Worm (Caenorhabditis elegans) whole organism, midembryonic: ENCODE data around the gene alh-1.
A peak's percentile ranks its signal among the peaks of the same experiment; 100 is the strongest.

Source experiments
- T22C8.4 ChIP-seq: fragments of 200-800 bp; sonication (Bioruptor generic); IDR thresholded peaks from 2 replicates; pipeline ENCODE4 v1.3.6; 2022; ENCODE audit warnings: missing genetic modification characterization, missing compliant biosample characterization
- cog-1 ChIP-seq: sonication (generic microtip); optimal IDR thresholded peaks from 2 replicates; lab custom pipeline; 2016; ENCODE audit warnings: missing genetic modification characterization, missing compliant biosample characterization
- flt-1 ChIP-seq: fragments of 200-800 bp; sonication (Bioruptor generic); IDR thresholded peaks from 2 replicates; pipeline ENCODE4 v1.3.6; 2022; ENCODE audit warnings: missing genetic modification characterization, missing compliant biosample characterization
- klf-2 ChIP-seq: fragments of 200-800 bp; sonication (Bioruptor generic); conservative IDR thresholded peaks from 2 replicates; pipeline ENCODE4 v1.3.6; 2022; ENCODE audit warnings: missing genetic modification reagents, missing genetic modification characterization, missing compliant biosample characterization
- med-1 ChIP-seq: sonication (generic microtip); optimal IDR thresholded peaks from 2 replicates; lab custom pipeline; 2017; ENCODE audit warnings: missing genetic modification characterization, mild to moderate bottlenecking, missing compliant biosample characterization, antibody characterized with exemption, missing genetic modification reagents; ENCODE audit not compliant: insufficient read depth
- ref-1 ChIP-seq: fragments of 200-800 bp; sonication (Bioruptor generic); conservative IDR thresholded peaks from 2 replicates; pipeline ENCODE4 v1.3.6; 2022; ENCODE audit warnings: missing genetic modification reagents, missing genetic modification characterization, missing compliant biosample characterization
- tab-1 ChIP-seq: fragments of 200-800 bp; sonication (Bioruptor generic); IDR thresholded peaks from 2 replicates; pipeline ENCODE4 v1.3.6; 2022; ENCODE audit warnings: missing genetic modification characterization, missing compliant biosample characterization
- ztf-23 ChIP-seq: fragments of 200-800 bp; sonication (Bioruptor generic); IDR thresholded peaks from 2 replicates; pipeline ENCODE4 v1.3.6; 2022; ENCODE audit warnings: missing genetic modification reagents, missing genetic modification characterization, missing compliant biosample characterization
- ztf-29 ChIP-seq: fragments of 200-800 bp; sonication (Bioruptor generic); IDR thresholded peaks from 2 replicates; pipeline ENCODE4 v1.3.6; 2022; ENCODE audit warnings: missing genetic modification reagents, missing genetic modification characterization, missing compliant biosample characterization

Gene alh-1

DNA sequence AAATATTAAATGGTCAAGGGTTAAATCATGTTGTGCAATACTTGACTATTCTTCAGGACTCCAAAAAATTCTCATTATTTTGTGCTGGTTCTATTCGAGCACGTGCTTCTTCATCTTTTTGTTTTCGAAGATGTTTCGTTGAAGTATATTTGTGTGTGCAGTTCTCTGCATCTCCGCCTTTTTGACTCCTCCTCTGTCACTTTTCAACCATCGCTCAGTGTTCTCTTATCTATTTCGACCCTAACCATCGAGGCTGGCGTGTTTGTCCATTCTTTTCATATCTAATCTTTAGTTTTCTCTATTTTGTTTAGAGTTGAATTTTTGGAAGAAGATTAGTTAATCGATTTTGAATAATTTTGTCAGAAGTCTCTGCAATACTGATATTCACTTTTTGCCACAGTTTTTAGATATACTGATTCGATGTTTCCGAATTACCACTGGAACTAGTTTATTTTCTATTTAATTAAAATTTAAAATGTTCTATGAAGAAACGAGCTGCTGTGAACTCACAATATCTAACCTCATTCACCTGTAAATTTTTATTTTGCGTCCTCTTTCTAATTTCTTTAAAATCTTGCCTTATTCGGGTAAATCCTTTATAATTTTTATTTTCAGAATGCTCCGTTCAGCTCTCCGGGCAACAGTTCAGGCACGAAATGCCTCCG lies at the start of gene alh-1:
alh-1 (plus strand) TSS at position 615 of the 665 bp plus-strand sequence.
- TF ChIP-seq T22C8.4 (GFP tag; lab: Robert Waterston, UW) (no peak), cog-1 (tag; lab: Kevin White, UChicago) (no peak), klf-2 (no peak), ztf-23 (GFP tag; lab: Robert Waterston, UW) (no peak), flt-1 (no peak), ztf-29 (GFP tag; lab: Robert Waterston, UW) (no peak), tab-1 (GFP tag; lab: Robert Waterston, UW) (no peak), med-1 (GFP tag; lab: Kevin White, UChicago) (no peak), ref-1 (no peak)

DNA sequence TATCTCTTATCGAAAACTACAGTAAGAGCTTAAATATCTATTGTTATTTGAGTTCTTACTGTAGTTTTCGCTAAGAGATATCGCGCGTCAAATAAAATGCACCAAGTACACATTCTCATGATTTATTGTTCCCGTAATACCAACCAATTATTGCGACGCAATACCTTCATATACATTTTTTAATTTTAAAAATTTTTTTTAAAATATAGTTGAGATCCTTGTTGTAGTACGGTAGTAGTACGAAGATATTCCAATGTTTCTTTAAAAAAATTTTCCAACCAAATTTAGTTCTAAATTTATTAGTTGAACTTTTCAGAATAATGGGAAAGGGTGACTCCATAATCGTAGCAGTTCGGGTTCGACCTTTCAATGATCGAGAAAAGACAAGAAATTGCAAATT lies 46.9 kb upstream of the alh-1 start, which contains the start of gene klp-6:
klp-6 (plus strand) TSS at position 301 of the 400 bp plus-strand sequence.
- no peak for TF ChIP-seq flt-1
- TF ChIP-seq ztf-29 (GFP tag; lab: Robert Waterston, UW) = no peak
- TF ChIP-seq T22C8.4 (GFP tag; lab: Robert Waterston, UW) = no peak
- no peak for TF ChIP-seq ztf-23 (GFP tag; lab: Robert Waterston, UW)
- TF ChIP-seq med-1 (GFP tag; lab: Kevin White, UChicago) = no peak
- TF ChIP-seq tab-1 (GFP tag; lab: Robert Waterston, UW) = no peak
- TF ChIP-seq klf-2 = no peak

DNA sequence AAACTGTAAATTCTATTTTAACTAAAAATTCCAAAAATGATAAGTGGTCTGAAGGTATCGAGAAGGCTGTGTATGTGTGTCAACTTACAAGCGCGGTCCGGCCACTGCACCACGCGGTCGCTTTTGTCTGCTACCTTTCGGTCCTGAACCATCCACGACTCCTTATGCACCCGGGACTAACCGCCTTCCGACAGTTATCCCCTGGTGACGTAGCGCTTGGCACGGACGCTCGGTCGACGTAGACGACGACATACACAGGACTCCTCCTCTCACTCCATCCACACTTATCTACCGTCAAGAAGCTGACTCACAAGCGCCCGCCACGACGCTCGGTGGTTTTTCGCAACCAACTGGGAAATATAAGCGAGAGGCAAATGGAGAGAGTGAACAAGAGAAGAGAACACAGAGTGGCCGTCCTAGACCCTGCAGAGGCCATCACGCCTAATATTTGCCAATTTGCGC lies 46.2 kb upstream of the alh-1 start:
- peak; percentile 94 for TF ChIP-seq flt-1
- TF ChIP-seq T22C8.4 (GFP tag; lab: Robert Waterston, UW) = peak; percentile 85
- TF ChIP-seq klf-2 = peak; percentile 87
- peak; percentile 82 for TF ChIP-seq ref-1
- peak; percentile 91 for TF ChIP-seq tab-1 (GFP tag; lab: Robert Waterston, UW)
- peak; percentile 95 for TF ChIP-seq ztf-23 (GFP tag; lab: Robert Waterston, UW)
- peak; percentile 78 for TF ChIP-seq cog-1 (tag; lab: Kevin White, UChicago)
- peak; percentile 90 for TF ChIP-seq ztf-29 (GFP tag; lab: Robert Waterston, UW)
- peak; percentile 29 for TF ChIP-seq med-1 (GFP tag; lab: Kevin White, UChicago)

DNA sequence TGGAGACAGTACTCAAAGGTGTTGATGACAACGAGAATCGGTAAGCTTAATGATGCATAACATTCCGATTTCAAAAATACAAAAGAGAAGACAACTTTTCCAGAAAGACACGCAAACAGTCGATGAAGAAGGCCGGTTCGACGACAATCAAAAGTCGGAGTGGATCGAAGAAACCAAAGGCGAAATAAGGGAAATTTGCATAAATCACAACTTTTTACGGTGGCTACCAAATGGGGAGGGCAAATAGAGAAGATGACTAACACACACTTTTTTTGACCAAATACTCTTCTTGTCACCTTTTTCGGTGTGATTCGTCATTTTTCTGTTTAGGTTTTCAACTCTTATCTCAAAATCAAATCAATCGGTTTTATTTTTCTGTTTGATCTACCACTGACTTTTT lies 41.4 kb upstream of the alh-1 start, which contains the start of gene C45G9.6:
C45G9.6 (plus strand) TSS at position 301 of the 400 bp plus-strand sequence.
- TF ChIP-seq flt-1 (no peak), ztf-29 (GFP tag; lab: Robert Waterston, UW) (no peak), T22C8.4 (GFP tag; lab: Robert Waterston, UW) (no peak), klf-2 (no peak), cog-1 (tag; lab: Kevin White, UChicago) (no peak), med-1 (GFP tag; lab: Kevin White, UChicago) (no peak), tab-1 (GFP tag; lab: Robert Waterston, UW) (no peak), ztf-23 (GFP tag; lab: Robert Waterston, UW) (no peak), ref-1 (no peak)

DNA sequence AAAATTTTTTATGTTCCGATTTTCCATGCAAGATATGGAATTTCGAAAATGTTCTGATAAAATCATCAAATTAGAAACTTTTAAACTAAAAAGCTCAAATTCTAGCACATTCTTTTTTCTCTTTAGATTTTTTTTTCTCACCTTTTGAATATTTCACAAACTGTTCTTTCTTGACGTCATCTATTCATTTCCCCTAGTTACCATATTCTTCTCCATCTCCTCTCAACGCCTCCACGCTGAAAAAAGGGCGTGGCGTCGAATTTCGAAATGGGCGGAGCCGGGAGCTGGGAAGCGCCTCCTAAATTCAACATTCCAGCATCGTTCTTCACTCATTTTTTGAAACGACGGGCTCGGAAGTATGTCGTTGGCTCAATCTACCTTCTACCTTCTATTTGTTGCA lies 35.5 kb upstream of the alh-1 start, which contains the start of gene nlp-43:
nlp-43 (plus strand) TSS at position 301 of the 400 bp plus-strand sequence.
- no peak for TF ChIP-seq klf-2
- TF ChIP-seq cog-1 (tag; lab: Kevin White, UChicago) = no peak
- no peak for TF ChIP-seq ref-1
- TF ChIP-seq ztf-29 (GFP tag; lab: Robert Waterston, UW) = no peak
- no peak for TF ChIP-seq tab-1 (GFP tag; lab: Robert Waterston, UW)
- no peak for TF ChIP-seq flt-1

DNA sequence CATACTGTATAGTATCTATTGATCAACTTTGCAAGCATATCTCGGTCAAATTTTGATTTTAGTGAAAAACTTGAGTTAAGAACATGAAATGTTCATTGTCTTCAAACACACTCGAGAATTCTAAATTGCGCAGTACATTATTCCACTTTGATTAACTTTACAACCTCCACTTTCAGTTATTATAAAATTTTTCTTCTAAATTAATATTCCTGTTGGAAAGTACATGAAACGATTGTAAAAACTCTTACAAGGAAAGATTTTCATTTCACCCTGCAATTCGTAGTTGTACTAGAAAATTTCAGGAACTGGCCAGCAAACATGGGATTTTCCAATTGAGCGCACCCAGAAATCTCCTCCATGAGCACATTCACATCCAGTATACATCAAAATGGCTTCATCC lies 32.9 kb upstream of the alh-1 start, which contains the start of gene C45G9.14:
C45G9.14 (plus strand) TSS at position 301 of the 400 bp plus-strand sequence.
- no peak for TF ChIP-seq ztf-23 (GFP tag; lab: Robert Waterston, UW)
- TF ChIP-seq ref-1 = no peak
- TF ChIP-seq T22C8.4 (GFP tag; lab: Robert Waterston, UW) = no peak
- TF ChIP-seq med-1 (GFP tag; lab: Kevin White, UChicago) = no peak
- TF ChIP-seq flt-1 = no peak
- no peak for TF ChIP-seq ztf-29 (GFP tag; lab: Robert Waterston, UW)
- no peak for TF ChIP-seq cog-1 (tag; lab: Kevin White, UChicago)
- TF ChIP-seq klf-2 = no peak
- TF ChIP-seq tab-1 (GFP tag; lab: Robert Waterston, UW) = no peak

DNA sequence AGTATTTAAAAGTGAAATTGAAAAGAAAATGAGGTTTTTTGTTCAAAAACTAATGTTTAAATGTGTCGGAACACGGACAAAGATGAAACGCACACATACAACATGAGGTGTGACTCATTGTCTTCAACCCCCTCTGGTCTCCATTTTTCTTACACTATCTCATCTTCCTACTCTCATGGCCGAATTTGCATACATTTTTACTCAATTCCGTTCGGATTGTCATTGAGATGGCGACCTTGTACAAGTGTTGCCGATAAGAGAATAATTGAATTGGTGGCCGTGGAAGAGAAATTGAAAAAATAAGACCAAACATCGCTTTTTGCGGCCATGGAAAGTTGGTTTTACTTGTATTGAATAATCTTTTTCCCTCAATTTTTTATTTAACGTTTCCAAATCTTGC lies 30.4 kb upstream of the alh-1 start, which contains the start of gene txbp-3:
txbp-3 (minus strand) TSS at position 285 of the 400 bp plus-strand sequence.
- TF ChIP-seq flt-1 (no peak), klf-2 (no peak), ztf-23 (GFP tag; lab: Robert Waterston, UW) (peak; percentile 71), ref-1 (no peak), cog-1 (tag; lab: Kevin White, UChicago) (peak; percentile 21)

DNA sequence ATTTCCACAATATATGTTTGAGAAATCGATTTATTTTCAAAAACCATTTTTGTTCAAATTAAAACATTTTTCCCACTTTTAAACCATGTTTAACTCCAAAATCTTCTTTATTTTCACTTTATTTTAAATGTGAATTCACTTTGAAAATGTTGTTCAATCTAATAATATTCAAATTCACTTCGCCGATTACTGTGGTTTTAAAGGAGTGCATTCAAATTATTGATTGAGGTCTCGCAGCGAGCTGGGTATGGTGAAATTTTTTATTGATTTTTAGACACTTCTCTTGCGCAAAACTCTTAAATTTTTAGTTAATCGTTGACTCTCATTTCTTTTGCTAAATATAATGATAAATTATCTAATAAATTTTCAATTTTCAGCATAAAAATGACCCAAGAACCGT lies 29.8 kb upstream of the alh-1 start, which contains the start of gene C45G9.5:
C45G9.5 (plus strand) TSS at position 378 of the 400 bp plus-strand sequence.
- TF ChIP-seq med-1 (GFP tag; lab: Kevin White, UChicago) (no peak), ref-1 (no peak), ztf-29 (GFP tag; lab: Robert Waterston, UW) (no peak), flt-1 (no peak), T22C8.4 (GFP tag; lab: Robert Waterston, UW) (no peak), tab-1 (GFP tag; lab: Robert Waterston, UW) (no peak), ztf-23 (GFP tag; lab: Robert Waterston, UW) (no peak), cog-1 (tag; lab: Kevin White, UChicago) (no peak), klf-2 (no peak)

DNA sequence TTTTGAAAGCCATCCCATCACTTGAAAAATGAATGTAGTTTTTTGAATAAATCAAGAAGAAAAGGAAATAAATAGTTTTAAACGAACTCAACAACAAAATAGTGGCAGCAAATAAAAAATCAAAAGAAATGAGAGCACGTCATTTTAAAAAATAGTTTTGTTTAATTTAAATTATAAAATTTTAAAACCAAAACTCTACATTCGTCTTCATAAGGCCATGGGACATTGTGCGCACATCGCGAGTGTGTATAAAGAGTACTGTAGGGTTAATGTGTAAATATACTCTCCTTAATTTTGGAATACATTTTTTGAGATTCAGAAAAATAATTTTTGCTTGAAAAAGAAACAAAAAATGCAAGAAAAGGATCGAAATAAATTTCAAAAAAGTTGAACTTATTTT lies 25.6 kb upstream of the alh-1 start, which contains the start of gene C45G9.15:
C45G9.15 (minus strand) TSS at position 101 of the 400 bp plus-strand sequence.
- TF ChIP-seq med-1 (GFP tag; lab: Kevin White, UChicago) = no peak
- no peak for TF ChIP-seq klf-2
- TF ChIP-seq cog-1 (tag; lab: Kevin White, UChicago) = no peak
- no peak for TF ChIP-seq ref-1
- TF ChIP-seq tab-1 (GFP tag; lab: Robert Waterston, UW) = no peak
